Fruit fly (Drosophila melanogaster): ENCODE data around the gene CG17593.

Gene CG17593

DNA sequence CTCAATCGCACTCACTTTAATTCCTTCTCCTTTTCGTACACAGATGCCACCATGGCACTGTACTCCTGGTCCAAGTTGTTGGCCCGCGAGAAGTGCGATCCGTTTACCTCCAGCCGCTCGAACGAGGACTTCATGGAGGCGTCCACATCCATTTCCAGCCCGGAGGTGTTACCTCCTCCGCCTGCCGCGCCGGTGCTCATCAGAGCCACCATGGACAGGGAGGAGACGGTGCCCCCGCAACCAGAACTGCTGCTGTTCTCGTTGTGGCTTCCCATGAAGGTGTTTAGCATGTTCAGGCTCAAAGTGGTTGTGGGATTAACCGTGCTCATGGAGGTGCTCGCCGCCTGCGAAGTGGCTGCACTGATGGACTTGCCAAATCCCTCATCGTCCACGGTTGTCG lies 19.2 kb upstream of the CG17593 start:
- TF ChIP-seq pad (GFP tag; optimal IDR thresholded peaks at IDR 0.05) (no peak), Crg-1 (GFP tag; optimal IDR thresholded peaks at IDR 0.05) (no peak), CG7101 (tag; optimal IDR thresholded peaks at IDR 0.05) (no peak), Mnt (GFP tag; optimal IDR thresholded peaks at IDR 0.05) (no peak), ovo (GFP tag; optimal IDR thresholded peaks at IDR 0.05) (no peak), bab1 (GFP tag; optimal IDR thresholded peaks at IDR 0.05) (no peak), toe (GFP tag; optimal IDR thresholded peaks at IDR 0.05) (no peak)

DNA sequence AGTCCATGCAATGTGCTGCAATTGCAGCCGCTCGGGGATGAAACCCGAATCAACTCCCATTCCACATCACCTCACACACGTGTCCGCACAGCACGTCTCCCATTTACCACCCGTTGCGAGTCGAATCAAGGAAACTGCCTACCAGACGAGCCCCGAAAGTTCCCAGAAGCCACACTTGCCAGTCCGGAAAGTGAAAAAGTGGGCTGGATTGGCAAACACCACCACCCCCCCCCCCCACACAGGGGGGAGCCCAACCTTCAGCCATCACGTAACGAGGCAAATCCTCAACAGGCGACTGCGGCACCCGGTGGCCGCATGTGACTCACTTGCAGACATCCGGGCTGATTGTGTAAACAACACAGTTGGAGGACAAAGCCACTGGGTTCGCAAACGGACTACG lies 9.8 kb upstream of the CG17593 start:
- TF ChIP-seq Crg-1 (GFP tag; optimal IDR thresholded peaks at IDR 0.05) (no peak), CG33017 (tag; optimal IDR thresholded peaks at IDR 0.05) (no peak), Clk (GFP tag; optimal IDR thresholded peaks at IDR 0.05) (peak; percentile 2)

DNA sequence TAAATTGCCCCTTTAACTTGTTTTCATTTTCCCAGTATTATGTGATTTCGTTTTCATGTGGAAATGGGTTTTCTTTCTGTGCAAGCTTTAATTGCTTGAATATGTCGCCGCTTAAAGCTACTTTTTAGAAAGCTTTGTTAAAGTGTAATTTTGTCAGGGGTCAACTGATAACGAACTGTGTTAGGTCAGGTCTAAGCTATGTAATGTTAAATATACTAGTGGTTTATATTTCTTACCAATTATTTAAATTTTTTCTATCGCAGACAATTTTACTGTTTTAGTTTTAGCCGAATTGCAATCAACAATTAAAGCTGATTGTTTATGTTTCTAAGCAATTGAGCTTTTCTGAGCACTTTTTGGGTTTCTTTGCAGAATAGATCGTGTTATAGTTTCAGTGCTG lies 8.3 kb upstream of the CG17593 start:
- TF ChIP-seq kay (GFP tag; ENCODE audit: borderline replicate concordance) (peak; percentile 82), Hr96 (GFP tag; optimal IDR thresholded peaks at IDR 0.05) (no peak)

DNA sequence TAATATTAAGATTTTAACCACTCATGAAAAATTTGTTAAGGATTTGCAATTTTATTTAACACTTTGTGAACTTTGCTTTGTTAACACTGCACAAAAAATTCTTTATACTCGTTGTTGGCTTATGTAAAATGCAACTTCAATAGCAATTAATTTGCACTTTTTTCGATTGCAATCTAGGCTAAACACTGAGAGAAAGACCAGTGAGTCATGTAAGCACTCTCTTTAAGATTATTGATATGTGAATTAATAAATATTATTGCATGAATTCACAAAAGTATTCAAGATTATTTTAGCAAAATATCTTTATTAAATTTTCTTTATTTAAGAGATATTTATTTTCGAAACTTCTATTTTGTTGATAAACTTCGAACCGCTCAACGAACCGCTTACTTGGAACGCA lies 7.9 kb upstream of the CG17593 start:
- TF ChIP-seq bab1 (GFP tag; optimal IDR thresholded peaks at IDR 0.05) (no peak), Crg-1 (GFP tag; optimal IDR thresholded peaks at IDR 0.05) (no peak), Mnt (GFP tag; optimal IDR thresholded peaks at IDR 0.05) (no peak), cic (GFP tag; optimal IDR thresholded peaks at IDR 0.05) (no peak), tj (GFP tag; optimal IDR thresholded peaks at IDR 0.05) (peak; percentile 69), Clk (GFP tag; optimal IDR thresholded peaks at IDR 0.05) (no peak), toe (GFP tag; optimal IDR thresholded peaks at IDR 0.05) (no peak), CG14711 (tag; optimal IDR thresholded peaks at IDR 0.05) (peak; percentile 12), CG7101 (tag; optimal IDR thresholded peaks at IDR 0.05) (no peak), cnc (optimal IDR thresholded peaks at IDR 0.05) (no peak), CG5204 (GFP tag; optimal IDR thresholded peaks at IDR 0.05) (no peak), kay (GFP tag; ENCODE audit: borderline replicate concordance) (peak; percentile 32), CG7045 (GFP tag; optimal IDR thresholded peaks at IDR 0.05) (no peak), CG11617 (GFP tag; optimal IDR thresholded peaks at IDR 0.05) (no peak), ovo (GFP tag; optimal IDR thresholded peaks at IDR 0.05) (no peak), pad (GFP tag; optimal IDR thresholded peaks at IDR 0.05) (no peak), CG1620 (GFP tag; optimal IDR thresholded peaks at IDR 0.05) (no peak), CG33017 (tag; optimal IDR thresholded peaks at IDR 0.05) (no peak), CG12768 (GFP tag; optimal IDR thresholded peaks at IDR 0.05) (no peak), Hr96 (GFP tag; optimal IDR thresholded peaks at IDR 0.05) (no peak)

DNA sequence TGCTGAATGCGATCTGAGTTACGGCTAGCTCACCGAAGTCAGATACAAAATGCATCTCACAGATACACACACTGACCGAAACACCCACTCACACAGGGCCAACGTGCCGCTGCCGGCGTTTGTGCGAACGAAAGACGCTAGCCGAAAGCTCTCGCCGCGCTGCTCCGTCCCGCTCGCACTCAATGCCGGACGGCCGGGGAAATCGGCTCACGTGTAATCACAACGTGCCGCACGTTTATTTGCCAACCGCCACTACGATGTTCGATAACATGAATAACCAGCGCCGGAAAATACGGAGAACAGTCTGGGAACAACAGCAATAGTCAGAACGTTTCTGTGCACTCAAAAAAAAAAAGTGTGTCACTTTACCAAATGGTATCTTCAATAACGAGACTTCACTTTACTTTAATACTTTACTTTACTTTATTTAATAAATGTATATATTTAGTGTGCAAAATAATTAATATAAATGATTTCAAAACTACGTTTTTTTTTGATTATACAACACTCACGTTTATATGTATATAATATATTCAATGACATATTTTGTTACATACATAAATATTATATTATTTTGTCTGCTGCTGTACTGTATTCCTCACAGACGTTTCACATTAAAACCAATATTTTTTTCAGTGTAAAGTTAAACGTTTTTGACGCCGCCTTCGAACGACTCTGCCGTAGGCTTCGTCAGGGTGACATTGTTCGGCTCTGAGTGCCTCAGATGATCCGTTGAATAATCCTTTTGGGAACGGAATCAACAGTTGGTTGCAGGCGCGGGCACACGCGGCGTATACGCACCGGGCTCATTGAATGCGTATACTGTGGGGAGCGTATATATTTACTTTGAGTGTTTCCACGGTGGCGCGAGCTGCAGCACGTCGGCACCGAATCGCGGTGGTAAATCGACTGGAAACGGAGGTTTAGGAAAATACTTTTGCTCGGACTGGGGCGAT lies 7.2 kb upstream of the CG17593 start, which contains the start of gene tim:
Gene tim, minus strand, starts transcription at position 911 of the 956 bp plus-strand sequence.
- TF ChIP-seq CG14711 (tag; optimal IDR thresholded peaks at IDR 0.05): peak; percentile 77
- peak; percentile 72 for TF ChIP-seq pad (GFP tag; optimal IDR thresholded peaks at IDR 0.05)
- peak; percentile 62 for TF ChIP-seq bab1 (GFP tag; optimal IDR thresholded peaks at IDR 0.05)
- TF ChIP-seq CG1620 (GFP tag; optimal IDR thresholded peaks at IDR 0.05): no peak
- peak; percentile 89 for TF ChIP-seq Mnt (GFP tag; optimal IDR thresholded peaks at IDR 0.05)
- TF ChIP-seq CG7045 (GFP tag; optimal IDR thresholded peaks at IDR 0.05): peak; percentile 90
- peak; percentile 68 for TF ChIP-seq CG12768 (GFP tag; optimal IDR thresholded peaks at IDR 0.05)
- peak; percentile 36 for TF ChIP-seq toe (GFP tag; optimal IDR thresholded peaks at IDR 0.05)
- peak; percentile 94 for TF ChIP-seq CG33017 (tag; optimal IDR thresholded peaks at IDR 0.05)
- TF ChIP-seq Clk (GFP tag; optimal IDR thresholded peaks at IDR 0.05): peak; percentile 98
- TF ChIP-seq cnc (optimal IDR thresholded peaks at IDR 0.05): no peak
- peak; percentile 1 for TF ChIP-seq Hr96 (GFP tag; optimal IDR thresholded peaks at IDR 0.05)
- peak; percentile 94 for TF ChIP-seq CG7101 (tag; optimal IDR thresholded peaks at IDR 0.05)
- TF ChIP-seq Crg-1 (GFP tag; optimal IDR thresholded peaks at IDR 0.05): peak; percentile 3
- peak; percentile 43 for TF ChIP-seq kay (GFP tag; ENCODE audit: borderline replicate concordance)
- peak; percentile 95 for TF ChIP-seq CG11617 (GFP tag; optimal IDR thresholded peaks at IDR 0.05)
- peak; percentile 92 for TF ChIP-seq cic (GFP tag; optimal IDR thresholded peaks at IDR 0.05)
- TF ChIP-seq tj (GFP tag; optimal IDR thresholded peaks at IDR 0.05): peak; percentile 52
- TF ChIP-seq CG5204 (GFP tag; optimal IDR thresholded peaks at IDR 0.05): peak; percentile 13
- peak; percentile 59 for TF ChIP-seq ovo (GFP tag; optimal IDR thresholded peaks at IDR 0.05)

DNA sequence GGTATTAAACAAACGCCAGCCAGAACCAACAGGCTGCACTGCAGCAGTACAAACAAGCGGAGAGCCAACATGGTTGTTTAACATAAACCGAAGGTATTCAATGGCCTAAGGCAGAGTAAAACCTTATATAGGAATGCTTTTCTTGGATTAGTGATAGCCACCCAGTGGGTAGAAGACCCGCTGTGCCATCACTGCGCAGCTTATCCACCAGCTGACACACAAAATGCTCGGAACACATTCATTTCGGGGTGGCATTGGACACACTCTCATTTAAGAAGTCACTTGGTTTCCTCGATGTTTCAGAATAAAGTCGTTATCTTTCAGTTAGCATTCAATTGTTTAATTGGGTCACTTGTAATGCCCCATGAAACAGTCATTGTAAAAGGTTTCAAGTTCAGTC lies 4.7 kb upstream of the CG17593 start, which contains the start of gene CG31954:
Gene CG31954, minus strand, starts transcription at position 101 of the 400 bp plus-strand sequence.
- no peak for TF ChIP-seq ovo (GFP tag; optimal IDR thresholded peaks at IDR 0.05)

DNA sequence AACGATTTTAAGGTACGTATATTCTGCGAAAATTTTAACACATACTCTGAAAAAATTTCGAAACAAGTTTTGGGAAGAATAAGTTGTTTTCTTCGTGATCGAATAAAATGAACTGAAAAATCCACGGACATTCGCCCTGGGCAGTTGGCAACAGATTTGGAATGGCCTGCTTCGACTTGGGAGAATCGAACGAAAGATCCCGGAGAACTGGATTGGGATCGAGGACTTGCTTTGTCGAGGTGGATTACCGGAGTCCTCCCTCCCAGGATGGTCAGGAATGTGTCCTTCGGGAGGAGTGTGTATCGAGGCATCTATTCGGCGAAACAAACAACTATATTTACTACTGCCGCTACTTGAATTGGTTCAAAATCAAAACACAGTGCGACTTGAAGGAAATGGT lies 4.9 kb downstream of the CG17593 start, which contains the start of the genes CG3213 and CG8851:
Gene CG3213, minus strand, starts transcription at position 101 of the 400 bp plus-strand sequence.
Gene CG8851, plus strand, starts transcription at position 127 of the 400 bp plus-strand sequence.
- TF ChIP-seq CG5204 (GFP tag; optimal IDR thresholded peaks at IDR 0.05) (no peak), bab1 (GFP tag; optimal IDR thresholded peaks at IDR 0.05) (no peak), kay (GFP tag; ENCODE audit: borderline replicate concordance) (no peak), Clk (GFP tag; optimal IDR thresholded peaks at IDR 0.05) (no peak), toe (GFP tag; optimal IDR thresholded peaks at IDR 0.05) (no peak), cnc (optimal IDR thresholded peaks at IDR 0.05) (no peak), CG1620 (GFP tag; optimal IDR thresholded peaks at IDR 0.05) (no peak), CG11617 (GFP tag; optimal IDR thresholded peaks at IDR 0.05) (no peak)

Measured in whole organism, adult.